Worm (Caenorhabditis elegans): ENCODE measurements around the gene F42H10.3.

ce11 chrIII:8473292-8473691 lies 10.7 kb upstream of the F42H10.3 start:
- TF ChIP-seq elt-3 (tag; optimal IDR thresholded peaks at IDR 0.05) (no peak), elt-1 (tag; optimal IDR thresholded peaks at IDR 0.05; ENCODE audit: borderline replicate concordance, insufficient read depth) (no peak), blmp-1 (tag; optimal IDR thresholded peaks at IDR 0.05) (no peak), unc-62 (GFP tag; optimal IDR thresholded peaks at IDR 0.05) (no peak), ceh-43 (GFP tag; optimal IDR thresholded peaks at IDR 0.05) (no peak), ztf-11 (tag; optimal IDR thresholded peaks at IDR 0.05) (no peak), drap-1 (GFP tag; optimal IDR thresholded peaks at IDR 0.05) (no peak), pha-4 (tag; optimal IDR thresholded peaks at IDR 0.05) (no peak)

All from whole organism, mixed stage, embryonic.